Worm (Caenorhabditis elegans): Measurements from ENCODE around the gene F32E10.8.

The F32E10.8 gene

ce11 chrIV:7559237-7559636 is 8.2 kb upstream of the F32E10.8 start:
- TF ChIP-seq sox-4 (tag; optimal IDR thresholded peaks at IDR 0.05) (no peak), blmp-1 (tag; optimal IDR thresholded peaks at IDR 0.05) (peak; percentile 45)

- no peak for TF ChIP-seq nhr-19 (GFP tag; conservative IDR thresholded peaks at IDR 0.05)
- TF ChIP-seq dsc-1 (tag; optimal IDR thresholded peaks at IDR 0.05): no peak
- no peak for TF ChIP-seq egl-27 (tag; optimal IDR thresholded peaks at IDR 0.05)
- TF ChIP-seq mdl-1 (tag; optimal IDR thresholded peaks at IDR 0.05): no peak
- TF ChIP-seq vab-15 (tag; optimal IDR thresholded peaks at IDR 0.05): no peak
- TF ChIP-seq ets-5 (GFP tag; IDR thresholded peaks at IDR 0.05): no peak
- TF ChIP-seq nhr-76 (tag; optimal IDR thresholded peaks at IDR 0.05): no peak
- TF ChIP-seq fkh-8 (tag; optimal IDR thresholded peaks at IDR 0.05): no peak
- peak in 1 of 3 experiments; percentile 42 for TF ChIP-seq ceh-82 (tag; optimal IDR thresholded peaks at IDR 0.05)
- no peak for TF ChIP-seq pax-3 (tag; optimal IDR thresholded peaks at IDR 0.05)
- peak; percentile 5 for TF ChIP-seq tbx-2 (tag; optimal IDR thresholded peaks at IDR 0.05)
- TF ChIP-seq dpl-1 (GFP tag; optimal IDR thresholded peaks at IDR 0.05): peak; percentile 4 to 67 (median 29)
- TF ChIP-seq lin-39 (tag; optimal IDR thresholded peaks at IDR 0.05): no peak
- peak; percentile 22 for TF ChIP-seq skn-1 (tag; optimal IDR thresholded peaks at IDR 0.05)
- peak; percentile 69 for TF ChIP-seq blmp-1 (tag; optimal IDR thresholded peaks at IDR 0.05)
- TF ChIP-seq mab-9 (GFP tag; IDR thresholded peaks at IDR 0.05): no peak
- no peak for TF ChIP-seq unc-130 (tag; optimal IDR thresholded peaks at IDR 0.05)
- TF ChIP-seq aha-1 (tag; optimal IDR thresholded peaks at IDR 0.05): no peak
- TF ChIP-seq snpc-4 (tag; optimal IDR thresholded peaks at IDR 0.05): peak; percentile 2
- TF ChIP-seq nhr-90 (tag; optimal IDR thresholded peaks at IDR 0.05; ENCODE audit: poor library complexity): no peak
- TF ChIP-seq ceh-90 (tag; optimal IDR thresholded peaks at IDR 0.05): no peak
- TF ChIP-seq ceh-88 (GFP tag; IDR thresholded peaks at IDR 0.05): no peak
- TF ChIP-seq F16B12.6 (tag; optimal IDR thresholded peaks at IDR 0.05): peak; percentile 13
- no peak for TF ChIP-seq pqm-1 (tag; optimal IDR thresholded peaks at IDR 0.05)
- no peak for TF ChIP-seq zag-1 (tag; optimal IDR thresholded peaks at IDR 0.05)
- no peak for TF ChIP-seq lir-3 (tag; optimal IDR thresholded peaks at IDR 0.05; ENCODE audit: poor library complexity)
- no peak; the same call in 1 of the 2 replicates for TF ChIP-seq isw-1 (GFP tag; IDR thresholded peaks at IDR 0.05)
- TF ChIP-seq ztf-4 (tag; optimal IDR thresholded peaks at IDR 0.05): no peak
- no peak for TF ChIP-seq nhr-85 (tag)
- no peak for TF ChIP-seq xbp-1 (tag; optimal IDR thresholded peaks at IDR 0.05)
- TF ChIP-seq zip-4 (GFP tag; optimal IDR thresholded peaks at IDR 0.05): no peak
- no peak for TF ChIP-seq hlh-17 (GFP tag; optimal IDR thresholded peaks at IDR 0.05; ENCODE audit: borderline replicate concordance)
- TF ChIP-seq mef-2 (tag; optimal IDR thresholded peaks at IDR 0.05): no peak
- no peak for TF ChIP-seq ces-1 (GFP tag; optimal IDR thresholded peaks at IDR 0.05)
- no peak for TF ChIP-seq nhr-84 (tag; optimal IDR thresholded peaks at IDR 0.05)
- no peak for TF ChIP-seq elt-2 (tag; optimal IDR thresholded peaks at IDR 0.05)
- peak; percentile 14 for TF ChIP-seq nhr-47 (tag; optimal IDR thresholded peaks at IDR 0.05)
- TF ChIP-seq ceh-8 (GFP tag; optimal IDR thresholded peaks at IDR 0.05): no peak
- TF ChIP-seq unc-30 (tag; optimal IDR thresholded peaks at IDR 0.05): no peak
- TF ChIP-seq unc-86 (tag; optimal IDR thresholded peaks at IDR 0.05): no peak
- peak; percentile 28 for TF ChIP-seq mep-1 (tag; optimal IDR thresholded peaks at IDR 0.05)
- no peak for TF ChIP-seq pag-3 (tag; optimal IDR thresholded peaks at IDR 0.05; ENCODE audit: borderline replicate concordance, insufficient read depth)
- no peak for TF ChIP-seq sptf-1 (tag; optimal IDR thresholded peaks at IDR 0.05)
- peak; percentile 16 for TF ChIP-seq lin-14 (GFP tag; optimal IDR thresholded peaks at IDR 0.05)
- no peak for TF ChIP-seq C34B4.2 (tag; optimal IDR thresholded peaks at IDR 0.05)
- no peak for TF ChIP-seq alr-1 (tag; optimal IDR thresholded peaks at IDR 0.05; ENCODE audit: borderline replicate concordance)
- TF ChIP-seq nhr-77 (tag; optimal IDR thresholded peaks at IDR 0.05): peak; percentile 48
- TF ChIP-seq ceh-63 (GFP tag; optimal IDR thresholded peaks at IDR 0.05): no peak
- TF ChIP-seq swsn-7 (tag; optimal IDR thresholded peaks at IDR 0.05): no peak
- TF ChIP-seq nhr-12 (tag; optimal IDR thresholded peaks at IDR 0.05): no peak
These were observed 5.7 kb upstream of the F32E10.8 start, which contains the start of gene ima-3 for ce11 chrIV:7561614-7562142. ima-3 (minus strand) TSS chrIV:7561664.

Data from whole organism, L1 larva.